Fruit fly (Drosophila melanogaster): ENCODE measurements around the gene CG42578.

dm6 chrX:20436866-20437265 lies 9.3 kb upstream of the CG42578 start:
- no peak for TF ChIP-seq CG13204 (GFP tag; optimal IDR thresholded peaks at IDR 0.05)
- TF ChIP-seq EcR (GFP tag; optimal IDR thresholded peaks at IDR 0.05), result no peak
- no peak for TF ChIP-seq CG17806 (tag; optimal IDR thresholded peaks at IDR 0.05)
- TF ChIP-seq Ets98B (GFP tag; IDR thresholded peaks at IDR 0.05), result no peak
- no peak for TF ChIP-seq CG34367 (tag; optimal IDR thresholded peaks at IDR 0.05)
- no peak for TF ChIP-seq rn (GFP tag; IDR thresholded peaks at IDR 0.05)
- TF ChIP-seq Snoo (tag; optimal IDR thresholded peaks at IDR 0.05), result no peak
- no peak for TF ChIP-seq gl (tag; optimal IDR thresholded peaks at IDR 0.05)
- TF ChIP-seq CG32121 (GFP tag; IDR thresholded peaks at IDR 0.05), result no peak
- TF ChIP-seq CG10348 (GFP tag; IDR thresholded peaks at IDR 0.05), result no peak
- TF ChIP-seq CG14655 (GFP tag; optimal IDR thresholded peaks at IDR 0.05), result no peak
- TF ChIP-seq Pif1A (GFP tag; optimal IDR thresholded peaks at IDR 0.05), result no peak
- no peak for TF ChIP-seq CG15710 (tag; optimal IDR thresholded peaks at IDR 0.05)
- TF ChIP-seq D1 (tag; optimal IDR thresholded peaks at IDR 0.05), result no peak
